Fruit fly (Drosophila melanogaster) whole organism, embryonic: ENCODE data around the gene Epp.
A peak's percentile ranks its signal among the peaks of the same experiment; 100 is the strongest.

Experiments used
- B-H1 ChIP-seq: fragments of 200-800 bp; sonication (Bioruptor generic); IDR thresholded peaks from 3 replicates; pipeline ENCODE4 v1.3.6; 2022; ENCODE audit warnings: missing biosample characterization, missing genetic modification characterization
- Bgb ChIP-seq: fragments of 200-800 bp; sonication (Bioruptor generic); IDR thresholded peaks from 2 replicates; pipeline ENCODE4 v1.3.6; 2022; ENCODE audit warnings: missing biosample characterization, missing genetic modification characterization; ENCODE audit not compliant: partially characterized antibody
- CG10267 ChIP-seq: fragments of 200-800 bp; sonication (Bioruptor generic); optimal IDR thresholded peaks from 2 replicates; lab custom pipeline; 2018; ENCODE audit warnings: missing biosample characterization, mild to moderate bottlenecking, missing genetic modification characterization, moderate library complexity
- CG10462 ChIP-seq: fragments of 200-800 bp; sonication (Bioruptor generic); optimal IDR thresholded peaks from 2 replicates; lab custom pipeline; 2016; ENCODE audit warnings: missing biosample characterization, missing genetic modification characterization
- CG11085 ChIP-seq: fragments of 200-800 bp; sonication (Bioruptor generic); IDR thresholded peaks from 2 replicates; pipeline ENCODE4 v1.3.6; 2022; ENCODE audit warnings: missing biosample characterization, missing genetic modification characterization
- CG15514 ChIP-seq: fragments of 200-800 bp; sonication (Bioruptor generic); optimal IDR thresholded peaks from 3 replicates; lab custom pipeline; 2017; ENCODE audit warnings: missing biosample characterization, missing genetic modification characterization, mild to moderate bottlenecking, moderate library complexity, missing genetic modification reagents
- CG15601 ChIP-seq: fragments of 200-800 bp; sonication (Bioruptor generic); optimal IDR thresholded peaks from 3 replicates; lab custom pipeline; 2019; ENCODE audit warnings: missing biosample characterization, mild to moderate bottlenecking, missing genetic modification characterization, moderate library complexity
- CG16863 ChIP-seq: fragments of 200-800 bp; sonication (Bioruptor generic); optimal IDR thresholded peaks from 3 replicates; lab custom pipeline; 2016; ENCODE audit warnings: missing biosample characterization, missing genetic modification characterization
- CG17359 ChIP-seq: fragments of 200-800 bp; sonication (Bioruptor generic); optimal IDR thresholded peaks from 3 replicates; lab custom pipeline; 2018; ENCODE audit warnings: missing biosample characterization, mild to moderate bottlenecking, missing genetic modification characterization, moderate library complexity
- CG17802 ChIP-seq: fragments of 200-800 bp; sonication (Bioruptor generic); optimal IDR thresholded peaks from 2 replicates; lab custom pipeline; 2018; ENCODE audit warnings: missing biosample characterization, mild to moderate bottlenecking, missing genetic modification characterization, moderate library complexity
- CG18262 ChIP-seq: fragments of 200-800 bp; optimal IDR thresholded peaks from 3 replicates; lab custom pipeline; 2019; ENCODE audit warnings: missing biosample characterization, mild to moderate bottlenecking, missing genetic modification characterization, moderate library complexity
- CG18764 ChIP-seq: fragments of 200-800 bp; sonication (Bioruptor generic); optimal IDR thresholded peaks from 3 replicates; lab custom pipeline; 2016; ENCODE audit warnings: missing biosample characterization, missing genetic modification characterization
- CG2120 ChIP-seq: fragments of 200-800 bp; sonication (Bioruptor generic); optimal IDR thresholded peaks from 3 replicates; lab custom pipeline; 2016; ENCODE audit warnings: missing biosample characterization, missing genetic modification characterization
- CG2712 ChIP-seq: fragments of 200-800 bp; optimal IDR thresholded peaks from 3 replicates; lab custom pipeline; 2019; ENCODE audit warnings: missing biosample characterization, mild to moderate bottlenecking, missing genetic modification characterization, moderate library complexity
- CG2875 ChIP-seq: fragments of 200-800 bp; sonication (Bioruptor generic); optimal IDR thresholded peaks from 2 replicates; lab custom pipeline; 2017; ENCODE audit warnings: missing biosample characterization, mild to moderate bottlenecking, missing genetic modification characterization, missing genetic modification reagents
- CG30431 ChIP-seq: fragments of 200-800 bp; sonication (Bioruptor generic); optimal IDR thresholded peaks from 2 replicates; lab custom pipeline; 2017; ENCODE audit warnings: missing biosample characterization, missing genetic modification characterization
- CG3726 ChIP-seq: fragments of 200-800 bp; sonication (Bioruptor generic); IDR thresholded peaks from 3 replicates; pipeline ENCODE4, ENCODE4 v1.3.6; 2022; ENCODE audit warnings: missing biosample characterization, missing genetic modification characterization
- CG3995 ChIP-seq: fragments of 200-800 bp; sonication (Bioruptor generic); optimal IDR thresholded peaks from 3 replicates; lab custom pipeline; 2016; ENCODE audit warnings: missing biosample characterization, missing genetic modification characterization
- CG5245 ChIP-seq: fragments of 200-800 bp; sonication (Bioruptor generic); optimal IDR thresholded peaks from 3 replicates; lab custom pipeline; 2016; ENCODE audit warnings: missing biosample characterization, missing genetic modification characterization
- CG7839 ChIP-seq: fragments of 200-800 bp; sonication (Bioruptor generic); optimal IDR thresholded peaks from 3 replicates; lab custom pipeline; 2018; ENCODE audit warnings: missing biosample characterization, mild to moderate bottlenecking, missing genetic modification characterization, moderate library complexity
- CG8290 ChIP-seq, 3 experiments: fragments of 200-800 bp; sonication (Bioruptor generic); optimal IDR thresholded peaks; 2 replicates each; lab custom pipeline; 2016 to 2019; ENCODE audit warnings: missing biosample characterization in 3 of 3, missing genetic modification characterization in 3 of 3, mild to moderate bottlenecking in 2 of 3, moderate library complexity in 1 of 3
- Chrac-16 ChIP-seq: fragments of 200-800 bp; sonication (Bioruptor generic); optimal IDR thresholded peaks from 3 replicates; lab custom pipeline; 2016; ENCODE audit warnings: missing biosample characterization, missing genetic modification characterization
- CoRest ChIP-seq: fragments of 200-800 bp; sonication (Bioruptor generic); optimal IDR thresholded peaks from 3 replicates; lab custom pipeline; 2018; ENCODE audit warnings: missing biosample characterization, mild to moderate bottlenecking, missing genetic modification characterization, moderate library complexity
- Drgx ChIP-seq: fragments of 200-800 bp; sonication (Bioruptor generic); IDR thresholded peaks from 2 replicates; pipeline ENCODE4 v1.3.6; 2022; ENCODE audit warnings: missing biosample characterization, missing genetic modification characterization
- Ets97D ChIP-seq: fragments of 200-800 bp; sonication (Bioruptor generic); optimal IDR thresholded peaks from 3 replicates; lab custom pipeline; 2016; ENCODE audit warnings: missing biosample characterization, missing genetic modification characterization
- HmgZ ChIP-seq: fragments of 200-800 bp; sonication (Bioruptor generic); optimal IDR thresholded peaks from 2 replicates; lab custom pipeline; 2018; ENCODE audit warnings: missing biosample characterization, mild to moderate bottlenecking, missing genetic modification characterization
- Nf-YC ChIP-seq: fragments of 200-800 bp; optimal IDR thresholded peaks from 3 replicates; lab custom pipeline; 2019; ENCODE audit warnings: missing biosample characterization, mild to moderate bottlenecking, missing genetic modification characterization, moderate library complexity
- Optix ChIP-seq: fragments of 200-800 bp; sonication (Bioruptor generic); IDR thresholded peaks from 3 replicates; pipeline ENCODE4 v1.3.6; 2022; ENCODE audit warnings: missing biosample characterization, missing genetic modification characterization
- Poxn ChIP-seq: fragments of 200-800 bp; sonication (Bioruptor generic); IDR thresholded peaks from 2 replicates; pipeline ENCODE4 v1.3.6; 2022; ENCODE audit warnings: missing biosample characterization, missing genetic modification characterization
- TFAM ChIP-seq: fragments of 200-800 bp; sonication (Bioruptor generic); optimal IDR thresholded peaks from 2 replicates; lab custom pipeline; 2017; ENCODE audit warnings: missing biosample characterization, missing genetic modification characterization, inconsistent platforms
- bbx ChIP-seq: fragments of 200-800 bp; sonication (Bioruptor generic); IDR thresholded peaks from 2 replicates; pipeline ENCODE4 v1.3.6; 2022; ENCODE audit warnings: missing biosample characterization, missing genetic modification characterization; ENCODE audit not compliant: partially characterized antibody
- chif ChIP-seq, 2 experiments: fragments of 200-800 bp; sonication (Bioruptor generic); optimal IDR thresholded peaks; 3 replicates each; lab custom pipeline; 2016; ENCODE audit warnings: missing biosample characterization in 2 of 2, missing genetic modification characterization in 2 of 2
- dati ChIP-seq: fragments of 200-800 bp; sonication (Bioruptor generic); IDR thresholded peaks from 2 replicates; pipeline ENCODE4 v1.3.6; 2022; ENCODE audit warnings: missing biosample characterization, missing genetic modification characterization
- eve ChIP-seq, 2 experiments: fragments of >200 bp; optimal IDR thresholded peaks; 2 replicates each; lab custom pipeline; 2017; ENCODE audit warnings: missing biosample characterization in 2 of 2, missing genetic modification characterization in 2 of 2
- fd3F ChIP-seq: fragments of 200-800 bp; sonication (Bioruptor generic); optimal IDR thresholded peaks from 2 replicates; lab custom pipeline; 2018; ENCODE audit warnings: missing biosample characterization, mild to moderate bottlenecking, missing genetic modification characterization, moderate library complexity
- fd64A ChIP-seq: fragments of 200-800 bp; sonication (Bioruptor generic); optimal IDR thresholded peaks from 3 replicates; lab custom pipeline; 2018; ENCODE audit warnings: missing biosample characterization, mild to moderate bottlenecking, missing genetic modification characterization
- grau ChIP-seq: fragments of 200-800 bp; optimal IDR thresholded peaks from 3 replicates; lab custom pipeline; 2019; ENCODE audit warnings: missing biosample characterization, mild to moderate bottlenecking, missing genetic modification characterization, moderate library complexity
- gsb ChIP-seq: fragments of 200-800 bp; sonication (Bioruptor generic); IDR thresholded peaks from 2 replicates; pipeline ENCODE4 v1.3.6; 2022; ENCODE audit warnings: missing biosample characterization, missing genetic modification characterization
- gsb-n ChIP-seq: fragments of 200-800 bp; sonication (Bioruptor generic); optimal IDR thresholded peaks from 3 replicates; lab custom pipeline; 2018; ENCODE audit warnings: missing biosample characterization, mild to moderate bottlenecking, missing genetic modification characterization
- hb ChIP-seq: fragments of 200-800 bp; sonication (Bioruptor generic); IDR thresholded peaks from 3 replicates; pipeline ENCODE4 v1.3.6; 2022; ENCODE audit warnings: missing biosample characterization, missing genetic modification characterization; ENCODE audit not compliant: partially characterized antibody
- jing ChIP-seq: fragments of 200-800 bp; sonication (Bioruptor generic); optimal IDR thresholded peaks from 2 replicates; lab custom pipeline; 2018; ENCODE audit warnings: missing biosample characterization, mild to moderate bottlenecking, missing genetic modification characterization
- kah ChIP-seq: fragments of 200-800 bp; sonication (Bioruptor generic); optimal IDR thresholded peaks from 2 replicates; lab custom pipeline; 2018; ENCODE audit warnings: missing biosample characterization, mild to moderate bottlenecking, missing genetic modification characterization
- mam ChIP-seq: fragments of 200-800 bp; sonication (Bioruptor generic); optimal IDR thresholded peaks from 3 replicates; lab custom pipeline; 2016; ENCODE audit warnings: missing biosample characterization, missing genetic modification characterization
- nom ChIP-seq: fragments of 200-800 bp; sonication (Bioruptor generic); optimal IDR thresholded peaks from 2 replicates; lab custom pipeline; 2017; ENCODE audit warnings: missing biosample characterization, missing genetic modification characterization, mild to moderate bottlenecking, moderate library complexity, missing genetic modification reagents
- ro ChIP-seq: fragments of 200-800 bp; sonication (Bioruptor generic); IDR thresholded peaks from 2 replicates; pipeline ENCODE4 v1.3.6; 2022; ENCODE audit warnings: missing biosample characterization, missing genetic modification characterization
- row ChIP-seq: fragments of 200-800 bp; sonication (Bioruptor generic); IDR thresholded peaks from 3 replicates; pipeline ENCODE4 v1.3.6; 2022; ENCODE audit warnings: missing biosample characterization, missing genetic modification characterization
- run ChIP-seq: fragments of 200-800 bp; sonication (Bioruptor generic); optimal IDR thresholded peaks from 3 replicates; lab custom pipeline; 2018; ENCODE audit warnings: missing biosample characterization, mild to moderate bottlenecking, missing genetic modification characterization
- sens ChIP-seq: fragments of 200-800 bp; sonication (Bioruptor generic); peaks from one replicate; lab custom pipeline; 2016; ENCODE audit warnings: missing biosample characterization, missing genetic modification characterization
- shn ChIP-seq: fragments of 200-800 bp; sonication (Bioruptor generic); optimal IDR thresholded peaks from 3 replicates; lab custom pipeline; 2016; ENCODE audit warnings: missing biosample characterization, missing genetic modification characterization
- stwl ChIP-seq: fragments of 200-800 bp; sonication (Bioruptor generic); optimal IDR thresholded peaks from 3 replicates; lab custom pipeline; 2018; ENCODE audit warnings: missing biosample characterization, mild to moderate bottlenecking, missing genetic modification characterization, moderate library complexity
- wek ChIP-seq: fragments of 200-800 bp; sonication (Bioruptor generic); optimal IDR thresholded peaks from 3 replicates; lab custom pipeline; 2018; ENCODE audit warnings: missing biosample characterization, mild to moderate bottlenecking, missing genetic modification characterization, moderate library complexity

The Epp gene

dm6 chr3R:23995460-23995859, 2.7 kb upstream of the Epp start, which contains the start of gene CG33108 (continued):
- no peak for TF ChIP-seq CG2875 (GFP tag; lab: Kevin White, UChicago)
- no peak for TF ChIP-seq CG10462 (GFP tag; lab: Kevin White, UChicago)
- TF ChIP-seq wek, result no peak
- TF ChIP-seq Bgb (GFP tag; lab: Robert Waterston, UW), result peak; percentile 24; the same call in 1 of the 2 replicates
- peak; percentile 42 for TF ChIP-seq Nf-YC (tag; lab: Kevin White, UChicago)
- TF ChIP-seq shn (GFP tag; lab: Kevin White, UChicago), result no peak
- TF ChIP-seq Poxn (GFP tag; lab: Robert Waterston, UW), result no peak
- no peak for TF ChIP-seq CG11085
- no peak for TF ChIP-seq CG16863
- peak; percentile 23 for TF ChIP-seq CG2120 (GFP tag; lab: Kevin White, UChicago)
- no peak for TF ChIP-seq kah
- no peak for TF ChIP-seq mam (GFP tag; lab: Kevin White, UChicago)
- TF ChIP-seq ro, result no peak
- peak; percentile 8 for TF ChIP-seq CG10267 (tag; lab: Kevin White, UChicago)
- TF ChIP-seq run (tag; lab: Kevin White, UChicago), result no peak
- no peak for TF ChIP-seq CG18262 (tag; lab: Kevin White, UChicago)
- no peak for TF ChIP-seq Drgx (GFP tag; lab: Robert Waterston, UW)
- TF ChIP-seq CG17359 (tag; lab: Kevin White, UChicago), result no peak
- no peak for TF ChIP-seq Optix (GFP tag; lab: Robert Waterston, UW)
- TF ChIP-seq hb (GFP tag; lab: Robert Waterston, UW), result no peak
- TF ChIP-seq CG18764 (GFP tag; lab: Kevin White, UChicago), result no peak
- no peak for TF ChIP-seq CG3726 (GFP tag; lab: Robert Waterston, UW)
- no peak for TF ChIP-seq eve (GFP tag; optimal IDR thresholded peaks at IDR 0.05; lab: Kevin White, UChicago)
- no peak for TF ChIP-seq CG5245 (GFP tag; lab: Kevin White, UChicago)
- TF ChIP-seq jing, result no peak
- no peak for TF ChIP-seq fd64A (GFP tag; lab: Kevin White, UChicago)
- TF ChIP-seq CG15514, result no peak
- peak; percentile 9 for TF ChIP-seq grau (tag; lab: Kevin White, UChicago)
- no peak for TF ChIP-seq gsb
- TF ChIP-seq gsb-n (tag; lab: Kevin White, UChicago), result no peak
- TF ChIP-seq CG8290 (GFP tag; optimal IDR thresholded peaks at IDR 0.05; lab: Kevin White, UChicago), result no peak
- TF ChIP-seq CG8290 (tag; optimal IDR thresholded peaks at IDR 0.05; lab: Kevin White, UChicago), result peak in 1 of 2 experiments; percentile 18
- TF ChIP-seq TFAM (GFP tag; lab: Kevin White, UChicago), result no peak
- TF ChIP-seq CG15601 (tag; lab: Kevin White, UChicago), result no peak
- TF ChIP-seq CG2712 (tag; lab: Kevin White, UChicago), result no peak
- TF ChIP-seq Ets97D (GFP tag; lab: Kevin White, UChicago), result no peak
- peak; percentile 57 for TF ChIP-seq CG3995
- TF ChIP-seq row (GFP tag; lab: Robert Waterston, UW), result peak; percentile 50; the same call in 2 of the 3 replicates
- peak; percentile 24 for TF ChIP-seq sens (GFP tag; lab: Kevin White, UChicago)
- peak; percentile 36; the same call in 1 of the 2 replicates for TF ChIP-seq bbx (GFP tag; lab: Robert Waterston, UW)
- TF ChIP-seq chif (GFP tag; optimal IDR thresholded peaks at IDR 0.05; lab: Kevin White, UChicago), result no peak
- TF ChIP-seq CG17802, result peak; percentile 44
- TF ChIP-seq CoRest (tag; lab: Kevin White, UChicago), result no peak
- no peak for TF ChIP-seq CG7839 (tag; lab: Kevin White, UChicago)
- no peak for TF ChIP-seq nom (GFP tag; lab: Kevin White, UChicago)
- peak; percentile 30 for TF ChIP-seq stwl (tag; lab: Kevin White, UChicago)
- no peak for TF ChIP-seq fd3F
- no peak for TF ChIP-seq Chrac-16 (GFP tag; lab: Kevin White, UChicago)
- TF ChIP-seq HmgZ (tag; lab: Kevin White, UChicago), result peak; percentile 32
- TF ChIP-seq CG30431 (GFP tag; lab: Kevin White, UChicago), result no peak
- TF ChIP-seq B-H1 (GFP tag; lab: Robert Waterston, UW), result no peak
- TF ChIP-seq dati (GFP tag; lab: Robert Waterston, UW), result no peak
